Fruit fly (Drosophila melanogaster): ENCODE measurements around the gene CG3281.

dm6 chr3R:11989206-11989605, 26.6 kb upstream of the CG3281 start:
- no peak for TF ChIP-seq CG4318 (GFP tag; optimal IDR thresholded peaks at IDR 0.05)
- no peak for TF ChIP-seq Hr39 (GFP tag; optimal IDR thresholded peaks at IDR 0.05)
- no peak for TF ChIP-seq CG11762 (GFP tag; optimal IDR thresholded peaks at IDR 0.05; ENCODE audit: insufficient read depth)
- TF ChIP-seq Blimp-1 (GFP tag; optimal IDR thresholded peaks at IDR 0.05) = no peak
- no peak for TF ChIP-seq topi (GFP tag; optimal IDR thresholded peaks at IDR 0.05)
- TF ChIP-seq Gug (GFP tag; IDR thresholded peaks at IDR 0.05) = no peak
- TF ChIP-seq CG6276 (GFP tag; optimal IDR thresholded peaks at IDR 0.05) = no peak
- TF ChIP-seq spab (GFP tag; optimal IDR thresholded peaks at IDR 0.05) = no peak
- no peak for TF ChIP-seq CG34406 (GFP tag; optimal IDR thresholded peaks at IDR 0.05)
- TF ChIP-seq CG1621 (tag; optimal IDR thresholded peaks at IDR 0.05) = no peak
- TF ChIP-seq OdsH (GFP tag; optimal IDR thresholded peaks at IDR 0.05) = no peak
- TF ChIP-seq dac (GFP tag; optimal IDR thresholded peaks at IDR 0.05) = no peak
- no peak for TF ChIP-seq CG8119 (GFP tag; IDR thresholded peaks at IDR 0.05)
